Worm (Caenorhabditis elegans) whole organism, L2 larva: Measurements from ENCODE around the gene clec-118.
A peak's percentile ranks its signal among the peaks of the same experiment; 100 is the strongest.

ENCODE experiments used
- F13H6.1 ChIP-seq: sonication (generic microtip); optimal IDR thresholded peaks from 2 replicates; lab custom pipeline; 2016; ENCODE audit warnings: missing genetic modification characterization, missing compliant biosample characterization
- R02D3.7 ChIP-seq: fragments of 150-350 bp; optimal IDR thresholded peaks from 2 replicates; lab custom pipeline; 2014; ENCODE audit warnings: missing biosample characterization, missing genetic modification characterization
- ZK546.5 ChIP-seq: sonication (generic microtip); optimal IDR thresholded peaks from 2 replicates; lab custom pipeline; 2017; ENCODE audit warnings: missing biosample characterization, missing genetic modification characterization
- aly-2 ChIP-seq: fragments of 150-350 bp; optimal IDR thresholded peaks from 2 replicates; lab custom pipeline; 2014; ENCODE audit warnings: missing biosample characterization, missing genetic modification characterization
- ama-1 ChIP-seq: fragments of 150-350 bp; optimal IDR thresholded peaks from 2 replicates; lab custom pipeline; 2018; ENCODE audit warnings: inconsistent platforms
- fos-1 ChIP-seq: fragments of 150-350 bp; optimal IDR thresholded peaks from 2 replicates; lab custom pipeline; 2014; ENCODE audit warnings: missing biosample characterization, missing genetic modification characterization
- mab-5 ChIP-seq: fragments of 150-350 bp; optimal IDR thresholded peaks from 2 replicates; lab custom pipeline; 2014; ENCODE audit warnings: missing biosample characterization, missing genetic modification characterization
- nhr-11 ChIP-seq: fragments of 150-350 bp; optimal IDR thresholded peaks from 2 replicates; lab custom pipeline; 2014; ENCODE audit warnings: missing biosample characterization, missing genetic modification characterization
- nhr-237 ChIP-seq: fragments of 150-350 bp; optimal IDR thresholded peaks from 2 replicates; lab custom pipeline; 2014; ENCODE audit warnings: missing biosample characterization, missing genetic modification characterization
- nhr-77 ChIP-seq: fragments of 150-350 bp; optimal IDR thresholded peaks from 2 replicates; lab custom pipeline; 2014; ENCODE audit warnings: missing biosample characterization, missing genetic modification characterization
- skn-1 ChIP-seq: sonication (generic microtip); optimal IDR thresholded peaks from 2 replicates; lab custom pipeline; 2017; ENCODE audit warnings: missing biosample characterization, missing genetic modification characterization
- unc-62 ChIP-seq: fragments of 150-350 bp; optimal IDR thresholded peaks from 2 replicates; lab custom pipeline; 2014; ENCODE audit warnings: missing biosample characterization, missing genetic modification reagents, missing genetic modification characterization

- no peak for TF ChIP-seq ZK546.5
- TF ChIP-seq aly-2 (tag; lab: Kevin White, UChicago) = no peak
- TF ChIP-seq nhr-237 (tag; lab: Kevin White, UChicago) = no peak
- no peak for TF ChIP-seq R02D3.7 (tag; lab: Kevin White, UChicago)
- no peak for TF ChIP-seq unc-62 (GFP tag; lab: Kevin White, UChicago)
- peak; percentile 7 for TF ChIP-seq fos-1 (tag; lab: Kevin White, UChicago)
- no peak for TF ChIP-seq skn-1 (tag; lab: Kevin White, UChicago)
- TF ChIP-seq nhr-11 (tag; lab: Kevin White, UChicago) = no peak
- no peak for TF ChIP-seq nhr-77 (tag; lab: Kevin White, UChicago)
- no peak for TF ChIP-seq mab-5 (tag; lab: Kevin White, UChicago)
- TF ChIP-seq ama-1 (lab: Kevin White, UChicago) = no peak
- no peak for TF ChIP-seq F13H6.1 (tag; lab: Kevin White, UChicago)
These were observed 38.2 kb upstream of the clec-118 start, which contains the start of the genes K07E8.7 and frpr-14 for ce11 chrII:650321-651005.
